Fruit fly (Drosophila melanogaster) whole organism, embryonic: ENCODE data around the gene ohgt.

Experiments
- Abd-B ChIP-seq: fragments of 200-800 bp; sonication (Bioruptor generic); optimal IDR thresholded peaks from 2 replicates; lab custom pipeline; 2018; ENCODE audit warnings: missing biosample characterization, mild to moderate bottlenecking, missing genetic modification characterization, moderate library complexity
- CG14050 ChIP-seq: fragments of 200-800 bp; sonication (Bioruptor generic); IDR thresholded peaks from 3 replicates; pipeline ENCODE4 v1.3.6; 2022; ENCODE audit warnings: missing biosample characterization, missing genetic modification characterization
- CG1602 ChIP-seq: fragments of 200-800 bp; sonication (Bioruptor generic); optimal IDR thresholded peaks from 3 replicates; lab custom pipeline; 2016; ENCODE audit warnings: missing biosample characterization, missing genetic modification characterization
- CG30020 ChIP-seq: fragments of 200-800 bp; optimal IDR thresholded peaks from 2 replicates; lab custom pipeline; 2019; ENCODE audit warnings: missing biosample characterization, mild to moderate bottlenecking, missing genetic modification characterization, moderate library complexity
- CG4328 ChIP-seq: fragments of 200-800 bp; sonication (Bioruptor generic); optimal IDR thresholded peaks from 3 replicates; lab custom pipeline; 2017; ENCODE audit warnings: missing biosample characterization, missing genetic modification reagents, missing genetic modification characterization
- CG6689 ChIP-seq: fragments of 200-800 bp; sonication (Bioruptor generic); IDR thresholded peaks from 2 replicates; pipeline ENCODE4 v1.3.6; 2022; ENCODE audit warnings: missing biosample characterization, missing genetic modification characterization
- CTCF ChIP-seq: fragments of 200-800 bp; sonication (Bioruptor generic); optimal IDR thresholded peaks from 2 replicates; lab custom pipeline; 2017; ENCODE audit warnings: missing biosample characterization, mild to moderate bottlenecking, missing genetic modification characterization, moderate library complexity
- D19B ChIP-seq: fragments of 200-800 bp; sonication (Bioruptor generic); optimal IDR thresholded peaks from 2 replicates; lab custom pipeline; 2017; ENCODE audit warnings: missing biosample characterization, mild to moderate bottlenecking, missing genetic modification characterization
- Dbx ChIP-seq: fragments of 200-800 bp; sonication (Bioruptor generic); IDR thresholded peaks from 3 replicates; pipeline ENCODE4 v1.3.6; 2022; ENCODE audit warnings: missing biosample characterization, missing genetic modification characterization
- Fer1 ChIP-seq: fragments of 200-800 bp; sonication (Bioruptor generic); optimal IDR thresholded peaks from 2 replicates; lab custom pipeline; 2017; ENCODE audit warnings: missing biosample characterization, mild to moderate bottlenecking, missing genetic modification characterization
- Hey ChIP-seq: fragments of 200-800 bp; sonication (Bioruptor generic); optimal IDR thresholded peaks from 3 replicates; lab custom pipeline; 2018; ENCODE audit warnings: missing biosample characterization, mild to moderate bottlenecking, missing genetic modification characterization
- nerfin-2 ChIP-seq: fragments of 200-800 bp; sonication (Bioruptor generic); IDR thresholded peaks from 2 replicates; pipeline ENCODE4 v1.3.6; 2022; ENCODE audit warnings: missing biosample characterization, missing genetic modification characterization; ENCODE audit not compliant: partially characterized antibody
- tgo ChIP-seq: fragments of 200-800 bp; sonication (Bioruptor generic); IDR thresholded peaks from 3 replicates; pipeline ENCODE4 v1.3.6; 2022; ENCODE audit warnings: missing biosample characterization, missing genetic modification characterization

DNA sequence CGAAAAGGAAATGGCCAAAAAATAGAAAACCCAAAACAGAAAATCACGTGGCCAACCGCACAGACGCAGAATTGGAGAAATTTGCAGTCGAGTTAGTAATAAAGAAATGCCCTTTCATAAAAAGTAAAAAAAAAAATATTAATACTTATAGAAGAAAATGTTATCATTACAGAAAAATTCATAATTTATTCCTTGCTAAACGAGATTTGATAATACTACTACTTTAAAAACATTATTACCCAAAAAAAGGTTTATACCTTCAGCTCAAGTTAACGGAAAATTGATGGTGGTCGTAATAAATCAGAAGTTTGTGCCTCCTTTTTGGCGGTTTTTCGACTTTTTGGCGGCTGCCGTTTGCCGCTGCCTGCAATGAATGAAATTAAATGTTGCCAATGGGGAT is 20.6 kb upstream of the ohgt start:
- TF ChIP-seq CG1602 (GFP tag; lab: Kevin White, UChicago) (no peak), CG6689 (no peak), tgo (GFP tag; lab: Robert Waterston, UW) (no peak), Abd-B (GFP tag; lab: Kevin White, UChicago) (no peak), nerfin-2 (GFP tag; lab: Robert Waterston, UW) (no peak), Hey (tag; lab: Kevin White, UChicago) (no peak), Fer1 (no peak), CG4328 (GFP tag; lab: Kevin White, UChicago) (no peak), CG14050 (GFP tag; lab: Robert Waterston, UW) (no peak), D19B (GFP tag; lab: Kevin White, UChicago) (no peak), CG30020 (tag; lab: Kevin White, UChicago) (no peak), CTCF (GFP tag; lab: Kevin White, UChicago) (no peak), Dbx (no peak)
